Worm (Caenorhabditis elegans) whole organism, L1 larva: ENCODE results near the gene lin-66.

ENCODE experiments used
- blmp-1 ChIP-seq: fragments of 150-350 bp; optimal IDR thresholded peaks from 2 replicates; lab custom pipeline; 2014; ENCODE audit warnings: missing biosample characterization, missing genetic modification characterization
- egl-27 ChIP-seq, 2 experiments: fragments of 150-350 bp in 1 of 2; sonication (generic microtip); optimal IDR thresholded peaks; 3 replicates each; lab custom pipeline; 2017 to 2018; ENCODE audit warnings: missing biosample characterization in 2 of 2, missing genetic modification characterization in 2 of 2, missing genetic modification reagents in 2 of 2
- fkh-4 ChIP-seq: sonication (generic microtip); optimal IDR thresholded peaks from 2 replicates; lab custom pipeline; 2016; ENCODE audit warnings: missing compliant biosample characterization, missing genetic modification characterization, borderline replicate concordance
- fos-1 ChIP-seq: fragments of 150-350 bp; optimal IDR thresholded peaks from 2 replicates; lab custom pipeline; 2014; ENCODE audit warnings: missing biosample characterization, missing genetic modification characterization
- lsy-2 ChIP-seq, 2 experiments: fragments of 150-350 bp; optimal IDR thresholded peaks; 2 replicates each; lab custom pipeline; 2014; ENCODE audit warnings: missing biosample characterization in 2 of 2, missing genetic modification characterization in 2 of 2
- mdl-1 ChIP-seq, 2 experiments: fragments of 150-350 bp; optimal IDR thresholded peaks; 2 replicates each; lab custom pipeline; 2014 to 2017; ENCODE audit warnings: missing biosample characterization in 2 of 2, missing genetic modification characterization in 2 of 2, inconsistent platforms in 1 of 2
- nhr-237 ChIP-seq: fragments of 150-350 bp; optimal IDR thresholded peaks from 2 replicates; lab custom pipeline; 2014; ENCODE audit warnings: missing biosample characterization, missing genetic modification characterization
- pax-3 ChIP-seq: fragments of 200-800 bp; sonication (Bioruptor generic); optimal IDR thresholded peaks from 2 replicates; lab custom pipeline; 2018; ENCODE audit warnings: mild to moderate bottlenecking, missing genetic modification characterization, moderate library complexity, missing compliant biosample characterization
- swsn-7 ChIP-seq: sonication (generic microtip); optimal IDR thresholded peaks from 2 replicates; lab custom pipeline; 2016; ENCODE audit warnings: missing genetic modification characterization, missing compliant biosample characterization
- unc-30 ChIP-seq: sonication (generic microtip); optimal IDR thresholded peaks from 2 replicates; lab custom pipeline; 2017; ENCODE audit warnings: missing biosample characterization, missing genetic modification characterization
- ztf-11 ChIP-seq, 2 experiments: sonication (generic microtip); optimal IDR thresholded peaks; 2 replicates each; lab custom pipeline; 2016 to 2017; ENCODE audit warnings: missing genetic modification characterization in 2 of 2, missing biosample characterization in 1 of 2, missing compliant biosample characterization in 1 of 2

ce11 chrIV:13878738-13879137, 9.1 kb upstream of the lin-66 start:
- TF ChIP-seq mdl-1 (tag; optimal IDR thresholded peaks at IDR 0.05; lab: Kevin White, UChicago) (no peak), lsy-2 (tag; optimal IDR thresholded peaks at IDR 0.05; lab: Kevin White, UChicago) (no peak), egl-27 (tag; optimal IDR thresholded peaks at IDR 0.05; lab: Kevin White, UChicago) (no peak), fkh-4 (tag; lab: Kevin White, UChicago) (no peak), unc-30 (tag; lab: Kevin White, UChicago) (no peak), swsn-7 (no peak), blmp-1 (tag; lab: Kevin White, UChicago) (no peak), fos-1 (tag; lab: Kevin White, UChicago) (no peak), pax-3 (tag; lab: Kevin White, UChicago) (no peak), nhr-237 (tag; lab: Kevin White, UChicago) (no peak), ztf-11 (tag; optimal IDR thresholded peaks at IDR 0.05; lab: Kevin White, UChicago) (no peak)
